Worm (Caenorhabditis elegans) whole organism, L2 larva: ENCODE results near the gene arrd-18.

Experiments
- alr-1 ChIP-seq: fragments of 150-350 bp; optimal IDR thresholded peaks from 2 replicates; lab custom pipeline; 2014; ENCODE audit warnings: missing biosample characterization, missing genetic modification characterization
- blmp-1 ChIP-seq: sonication (generic microtip); optimal IDR thresholded peaks from 2 replicates; lab custom pipeline; 2017; ENCODE audit warnings: missing genetic modification characterization, mild to moderate bottlenecking, missing compliant biosample characterization, antibody characterized with exemption, moderate library complexity; ENCODE audit not compliant: insufficient read depth
- crh-2 ChIP-seq: sonication (generic microtip); optimal IDR thresholded peaks from 2 replicates; lab custom pipeline; 2017; ENCODE audit warnings: missing biosample characterization, missing genetic modification characterization
- elt-3 ChIP-seq: sonication (generic microtip); optimal IDR thresholded peaks from 2 replicates; lab custom pipeline; 2017; ENCODE audit warnings: missing biosample characterization, missing genetic modification characterization
- lin-13 ChIP-seq: fragments of 150-350 bp; optimal IDR thresholded peaks from 2 replicates; lab custom pipeline; 2014; ENCODE audit warnings: missing biosample characterization, missing genetic modification reagents, missing genetic modification characterization
- lin-39 ChIP-seq: fragments of 150-350 bp; optimal IDR thresholded peaks from 2 replicates; lab custom pipeline; 2014; ENCODE audit warnings: missing biosample characterization, missing genetic modification reagents, missing genetic modification characterization
- mdl-1 ChIP-seq, 2 experiments: fragments of 150-350 bp in 1 of 2; sonication (generic microtip) in 1 of 2; optimal IDR thresholded peaks; 2 replicates each; lab custom pipeline; 2017; ENCODE audit warnings: missing biosample characterization in 2 of 2, missing genetic modification characterization in 2 of 2
- unc-39 ChIP-seq: fragments of 150-350 bp; optimal IDR thresholded peaks from 2 replicates; lab custom pipeline; 2014; ENCODE audit warnings: missing biosample characterization, missing genetic modification characterization
- zag-1 ChIP-seq: fragments of 150-350 bp; optimal IDR thresholded peaks from 2 replicates; lab custom pipeline; 2014; ENCODE audit warnings: missing biosample characterization, missing genetic modification characterization

DNA sequence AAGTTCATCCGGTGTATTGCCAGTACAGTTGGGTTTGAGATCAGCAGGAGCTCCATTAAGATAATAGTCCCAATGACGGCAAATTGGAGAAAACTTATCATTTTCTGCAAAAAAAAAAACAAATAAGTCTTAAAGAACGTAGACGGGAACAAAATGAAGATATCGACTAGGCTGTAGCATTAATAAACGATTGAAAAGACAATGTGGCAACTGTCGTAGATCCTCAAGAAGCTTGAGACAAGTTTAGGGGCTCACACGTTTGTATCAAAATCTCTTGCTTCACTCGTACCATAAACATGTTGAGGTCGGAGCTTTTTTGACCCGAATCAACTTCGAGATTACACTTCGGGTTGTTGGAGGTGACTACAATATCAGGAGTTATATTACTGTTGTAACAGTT, 8.1 kb upstream of the arrd-18 start, which contains the start of gene F35F10.14:
- TF ChIP-seq crh-2 = no peak
- no peak for TF ChIP-seq lin-39
- TF ChIP-seq mdl-1 (tag; optimal IDR thresholded peaks at IDR 0.05; lab: Kevin White, UChicago) = no peak
- TF ChIP-seq elt-3 (tag; lab: Kevin White, UChicago) = no peak
- TF ChIP-seq unc-39 (tag; lab: Kevin White, UChicago) = no peak
- no peak for TF ChIP-seq blmp-1 (tag; lab: Kevin White, UChicago)
- no peak for TF ChIP-seq alr-1 (tag; lab: Kevin White, UChicago)
- TF ChIP-seq lin-13 (GFP tag; lab: Kevin White, UChicago) = no peak
- no peak for TF ChIP-seq zag-1 (tag; lab: Kevin White, UChicago)
